Worm (Caenorhabditis elegans): ENCODE data around the gene scl-17.

The scl-17 gene

ce11 chrII:1476016-1476415, 31.0 kb downstream of the scl-17 start:
- TF ChIP-seq unc-62 (GFP tag; optimal IDR thresholded peaks at IDR 0.05), result no peak
- peak; percentile 11 for TF ChIP-seq rpc-1 (optimal IDR thresholded peaks at IDR 0.05)
- TF ChIP-seq rpc-1 (tag; optimal IDR thresholded peaks at IDR 0.05), result peak; percentile 54
- no peak for TF ChIP-seq tbx-9 (tag; optimal IDR thresholded peaks at IDR 0.05; ENCODE audit: borderline replicate concordance)
- no peak for TF ChIP-seq D2030.7 (GFP tag; IDR thresholded peaks at IDR 0.05)
- no peak for TF ChIP-seq lin-35 (GFP tag; optimal IDR thresholded peaks at IDR 0.05)
- no peak for TF ChIP-seq ceh-27 (GFP tag; optimal IDR thresholded peaks at IDR 0.05)
- TF ChIP-seq tbp1 (GFP tag; optimal IDR thresholded peaks at IDR 0.05), result peak; percentile 59

- TF ChIP-seq rec-8 (tag; optimal IDR thresholded peaks at IDR 0.05) (peak in 1 of 2 experiments; percentile 2), B0261.1 (tag; optimal IDR thresholded peaks at IDR 0.05) (peak; percentile 57), tbp1 (GFP tag; optimal IDR thresholded peaks at IDR 0.05) (peak; percentile 82), lir-1 (GFP tag; conservative IDR thresholded peaks at IDR 0.05) (no peak), rpc-1 (optimal IDR thresholded peaks at IDR 0.05) (peak; percentile 39), rpc-1 (tag; optimal IDR thresholded peaks at IDR 0.05) (peak; percentile 71)
Measured at ce11 chrII:1477295-1477694, 32.3 kb downstream of the scl-17 start.

- TF ChIP-seq lin-26 (GFP tag; IDR thresholded peaks at IDR 0.05) (peak; percentile 55; the same call in 1 of the 2 replicates), rpc-1 (optimal IDR thresholded peaks at IDR 0.05) (peak; percentile 8), rpc-1 (tag; optimal IDR thresholded peaks at IDR 0.05) (peak; percentile 44), fkh-3 (tag; optimal IDR thresholded peaks at IDR 0.05) (no peak), attf-6 (GFP tag; IDR thresholded peaks at IDR 0.05) (no peak), F57C9.4 (tag; optimal IDR thresholded peaks at IDR 0.05) (no peak), egl-44 (GFP tag; IDR thresholded peaks at IDR 0.05) (no peak), mel-28 (tag; optimal IDR thresholded peaks at IDR 0.05; ENCODE audit: borderline replicate concordance) (no peak), tbp1 (GFP tag; optimal IDR thresholded peaks at IDR 0.05) (peak; percentile 77), T07F8.4 (tag; optimal IDR thresholded peaks at IDR 0.05) (no peak), B0261.1 (tag; optimal IDR thresholded peaks at IDR 0.05) (peak; percentile 23)
Measured at ce11 chrII:1477975-1478374, 33.0 kb downstream of the scl-17 start.

- TF ChIP-seq rpc-1 (optimal IDR thresholded peaks at IDR 0.05) (peak; percentile 13), rpc-1 (tag; optimal IDR thresholded peaks at IDR 0.05) (no peak), fkh-3 (tag; optimal IDR thresholded peaks at IDR 0.05) (no peak), madf-6 (GFP tag; IDR thresholded peaks at IDR 0.05) (no peak), die-1 (tag; optimal IDR thresholded peaks at IDR 0.05) (no peak), snpc-4 (GFP tag; optimal IDR thresholded peaks at IDR 0.05) (no peak), snpc-4 (tag; optimal IDR thresholded peaks at IDR 0.05) (no peak), snpc-3.4 (tag; optimal IDR thresholded peaks at IDR 0.05) (no peak), ZK185.1 (tag; optimal IDR thresholded peaks at IDR 0.05; ENCODE audit: poor library complexity, severe bottlenecking) (no peak), tbp1 (GFP tag; optimal IDR thresholded peaks at IDR 0.05) (peak; percentile 65)
Measured at ce11 chrII:1478522-1478921, 33.5 kb downstream of the scl-17 start.

ce11 chrII:1481660-1482059, 36.6 kb downstream of the scl-17 start:
- TF ChIP-seq ceh-40 (GFP tag; IDR thresholded peaks at IDR 0.05) (no peak), chd-7 (tag; optimal IDR thresholded peaks at IDR 0.05) (no peak), rpc-1 (optimal IDR thresholded peaks at IDR 0.05) (no peak), rpc-1 (tag; optimal IDR thresholded peaks at IDR 0.05) (peak; percentile 53), tbp1 (GFP tag; optimal IDR thresholded peaks at IDR 0.05) (peak; percentile 73), attf-3 (GFP tag; conservative IDR thresholded peaks at IDR 0.05) (no peak), ztf-22 (GFP tag; optimal IDR thresholded peaks at IDR 0.05) (no peak), madf-6 (GFP tag; IDR thresholded peaks at IDR 0.05) (0 out of 2 replicates have a peak, but pooled peaks have one; percentile 24), D2030.7 (GFP tag; IDR thresholded peaks at IDR 0.05) (0 out of 2 replicates have a peak, but pooled peaks have one; percentile 9), F52B5.7 (tag; optimal IDR thresholded peaks at IDR 0.05) (no peak), lsy-27 (tag; optimal IDR thresholded peaks at IDR 0.05; ENCODE audit: borderline replicate concordance, insufficient read depth) (no peak), B0261.1 (tag; optimal IDR thresholded peaks at IDR 0.05) (peak; percentile 22)
